Fruit fly (Drosophila melanogaster): Measurements from ENCODE around the gene CG43725.
A peak's percentile ranks its signal among the peaks of the same experiment; 100 is the strongest.

CG43725 gene

dm6 chr2L:11057333-11058110 is 17.8 kb upstream of the CG43725 start (continued):
- peak; percentile 60 for TF ChIP-seq CG8632 (GFP tag; optimal IDR thresholded peaks at IDR 0.05)
- peak; percentile 94 for TF ChIP-seq svp (GFP tag)
- TF ChIP-seq ss (GFP tag; optimal IDR thresholded peaks at IDR 0.05), result peak; percentile 88 to 91
- peak; percentile 21 for TF ChIP-seq CG11762 (GFP tag; optimal IDR thresholded peaks at IDR 0.05; ENCODE audit: insufficient read depth)
- peak; percentile 63 for TF ChIP-seq CG6163 (GFP tag; IDR thresholded peaks at IDR 0.05)
- TF ChIP-seq Hr39 (GFP tag; optimal IDR thresholded peaks at IDR 0.05), result peak; percentile 67
- TF ChIP-seq CG6276 (GFP tag; optimal IDR thresholded peaks at IDR 0.05), result peak; percentile 73
- TF ChIP-seq CG11902 (GFP tag; optimal IDR thresholded peaks at IDR 0.05), result peak; percentile 47
- peak; percentile 81 for TF ChIP-seq CG3032 (tag; optimal IDR thresholded peaks at IDR 0.05)
- TF ChIP-seq CG6854 (GFP tag; optimal IDR thresholded peaks at IDR 0.05), result peak; percentile 80
- TF ChIP-seq Ets21C (GFP tag; optimal IDR thresholded peaks at IDR 0.05), result peak; percentile 52
- TF ChIP-seq CG10669 (GFP tag; optimal IDR thresholded peaks at IDR 0.05), result peak; percentile 74
- TF ChIP-seq lz (GFP tag; optimal IDR thresholded peaks at IDR 0.05), result peak; percentile 62
- peak; percentile 72 for TF ChIP-seq Blimp-1 (GFP tag; optimal IDR thresholded peaks at IDR 0.05)
- TF ChIP-seq CG8319 (GFP tag; optimal IDR thresholded peaks at IDR 0.05), result peak; percentile 43
- TF ChIP-seq OdsH (GFP tag; optimal IDR thresholded peaks at IDR 0.05), result peak; percentile 79
- peak; percentile 17; the same call in 1 of the 2 replicates for TF ChIP-seq CG11294 (GFP tag; IDR thresholded peaks at IDR 0.05)
- peak; percentile 52 for TF ChIP-seq net (GFP tag; optimal IDR thresholded peaks at IDR 0.05)
- no peak for TF ChIP-seq Eip93F (GFP tag; optimal IDR thresholded peaks at IDR 0.05)
- peak; percentile 80 for TF ChIP-seq Eip75B (GFP tag; optimal IDR thresholded peaks at IDR 0.05)
- TF ChIP-seq Sox15 (GFP tag; optimal IDR thresholded peaks at IDR 0.05), result peak; percentile 69
- TF ChIP-seq spab (GFP tag; optimal IDR thresholded peaks at IDR 0.05), result peak; percentile 74
- TF ChIP-seq Ets96B (tag; optimal IDR thresholded peaks at IDR 0.05), result peak; percentile 77
- TF ChIP-seq vri (GFP tag; optimal IDR thresholded peaks at IDR 0.05), result peak; percentile 56
- TF ChIP-seq CG34406 (GFP tag; optimal IDR thresholded peaks at IDR 0.05), result peak; percentile 78
- peak; percentile 20; the same call in 1 of the 2 replicates for TF ChIP-seq Gug (GFP tag; IDR thresholded peaks at IDR 0.05)
- TF ChIP-seq Met (GFP tag; optimal IDR thresholded peaks at IDR 0.05), result peak; percentile 82
- TF ChIP-seq Lpt (GFP tag; optimal IDR thresholded peaks at IDR 0.05), result peak; percentile 54

- TF ChIP-seq CG6163 (GFP tag; IDR thresholded peaks at IDR 0.05), result 0 out of 3 replicates have a peak, but pooled peaks have one; percentile 7
- TF ChIP-seq CG15336 (GFP tag; IDR thresholded peaks at IDR 0.05), result peak; percentile 18; the same call in 1 of the 2 replicates
- no peak for TF ChIP-seq acj6 (GFP tag; optimal IDR thresholded peaks at IDR 0.05)
- no peak for TF ChIP-seq CG6854 (GFP tag; optimal IDR thresholded peaks at IDR 0.05)
- TF ChIP-seq fkh (GFP tag; optimal IDR thresholded peaks at IDR 0.05), result no peak
- no peak for TF ChIP-seq fd85E (GFP tag; optimal IDR thresholded peaks at IDR 0.05)
- no peak for TF ChIP-seq Blimp-1 (GFP tag; optimal IDR thresholded peaks at IDR 0.05)
- no peak for TF ChIP-seq CG8319 (GFP tag; optimal IDR thresholded peaks at IDR 0.05)
- TF ChIP-seq OdsH (GFP tag; optimal IDR thresholded peaks at IDR 0.05), result no peak
- no peak for TF ChIP-seq Eip93F (GFP tag; optimal IDR thresholded peaks at IDR 0.05)
- no peak for TF ChIP-seq achi (GFP tag; optimal IDR thresholded peaks at IDR 0.05)
- no peak for TF ChIP-seq CG16779 (tag; optimal IDR thresholded peaks at IDR 0.05)
- TF ChIP-seq CG6276 (GFP tag; optimal IDR thresholded peaks at IDR 0.05), result no peak
- TF ChIP-seq Gug (GFP tag; IDR thresholded peaks at IDR 0.05), result 0 out of 2 replicates have a peak, but pooled peaks have one; percentile 21
- no peak for TF ChIP-seq CG31627 (GFP tag; optimal IDR thresholded peaks at IDR 0.05)
- TF ChIP-seq Met (GFP tag; optimal IDR thresholded peaks at IDR 0.05), result no peak
- TF ChIP-seq Ets21C (GFP tag; optimal IDR thresholded peaks at IDR 0.05), result no peak
- TF ChIP-seq pdm3 (GFP tag; optimal IDR thresholded peaks at IDR 0.05), result no peak
- TF ChIP-seq Hr39 (GFP tag; optimal IDR thresholded peaks at IDR 0.05), result no peak
- TF ChIP-seq svp (GFP tag), result peak; percentile 73
- no peak for TF ChIP-seq Sox14 (GFP tag; optimal IDR thresholded peaks at IDR 0.05)
- 0 out of 2 replicates have a peak, but pooled peaks have one; percentile 1 for TF ChIP-seq CG11294 (GFP tag; IDR thresholded peaks at IDR 0.05)
- no peak for TF ChIP-seq vri (GFP tag; optimal IDR thresholded peaks at IDR 0.05)
- TF ChIP-seq fd59A (GFP tag; optimal IDR thresholded peaks at IDR 0.05), result no peak
- no peak for TF ChIP-seq CG34406 (GFP tag; optimal IDR thresholded peaks at IDR 0.05)
- no peak for TF ChIP-seq CG32006 (GFP tag; optimal IDR thresholded peaks at IDR 0.05)
- TF ChIP-seq spab (GFP tag; optimal IDR thresholded peaks at IDR 0.05), result no peak
- no peak for TF ChIP-seq CG4318 (GFP tag; optimal IDR thresholded peaks at IDR 0.05)
- no peak for TF ChIP-seq CG11902 (GFP tag; optimal IDR thresholded peaks at IDR 0.05)
- no peak for TF ChIP-seq CG3032 (tag; optimal IDR thresholded peaks at IDR 0.05)
- no peak for TF ChIP-seq dac (GFP tag; optimal IDR thresholded peaks at IDR 0.05)
- no peak for TF ChIP-seq CG9139 (GFP tag; optimal IDR thresholded peaks at IDR 0.05)
Measured at dm6 chr2L:11058111-11058665, 17.1 kb upstream of the CG43725 start.

Data from whole organism, prepupa.